Worm (Caenorhabditis elegans) whole organism, L4 larva: ENCODE measurements around the gene M02B1.4.
A peak's percentile ranks its signal among the peaks of the same experiment; 100 is the strongest.

Experiments used
- F10B5.3 ChIP-seq: sonication (generic microtip); optimal IDR thresholded peaks from 2 replicates; lab custom pipeline; 2016; ENCODE audit warnings: mild to moderate bottlenecking, missing genetic modification characterization, missing compliant biosample characterization
- F49E8.2 ChIP-seq: sonication (generic microtip); optimal IDR thresholded peaks from 2 replicates; lab custom pipeline; 2016; ENCODE audit warnings: missing compliant biosample characterization, mild to moderate bottlenecking, missing genetic modification characterization, borderline replicate concordance
- T20F7.1 ChIP-seq: fragments of 200-800 bp; sonication (Bioruptor generic); optimal IDR thresholded peaks from 2 replicates; lab custom pipeline; 2018; ENCODE audit warnings: mild to moderate bottlenecking, missing genetic modification characterization, missing compliant biosample characterization
- Y48G9A.11 ChIP-seq: fragments of 200-800 bp; sonication (Bioruptor generic); IDR thresholded peaks from 2 replicates; pipeline ENCODE4 v1.3.6; 2022; ENCODE audit warnings: missing genetic modification reagents, missing genetic modification characterization, missing compliant biosample characterization
- Y5F2A.4 ChIP-seq: fragments of 200-800 bp; sonication (Bioruptor generic); optimal IDR thresholded peaks from 2 replicates; lab custom pipeline; 2018; ENCODE audit warnings: mild to moderate bottlenecking, missing genetic modification characterization, missing compliant biosample characterization
- ZK337.2 ChIP-seq: fragments of 200-800 bp; sonication (Bioruptor generic); IDR thresholded peaks from 2 replicates; pipeline ENCODE4 v1.3.6; 2022; ENCODE audit warnings: missing genetic modification reagents, missing genetic modification characterization, missing compliant biosample characterization
- aly-2 ChIP-seq: sonication (generic microtip); optimal IDR thresholded peaks from 2 replicates; lab custom pipeline; 2018; ENCODE audit warnings: missing biosample characterization, missing genetic modification characterization
- ama-1 ChIP-seq: fragments of 150-350 bp; optimal IDR thresholded peaks from 2 replicates; lab custom pipeline; 2014; ENCODE audit warnings: inconsistent platforms, mixed read lengths
- ceh-32 ChIP-seq: sonication (generic microtip); optimal IDR thresholded peaks from 2 replicates; lab custom pipeline; 2016; ENCODE audit warnings: mild to moderate bottlenecking, missing genetic modification characterization, missing compliant biosample characterization; ENCODE audit not compliant: poor library complexity
- ceh-62 ChIP-seq: sonication (generic microtip); optimal IDR thresholded peaks from 2 replicates; lab custom pipeline; 2017; ENCODE audit warnings: missing biosample characterization, missing genetic modification characterization
- cey-2 ChIP-seq: sonication (generic microtip); optimal IDR thresholded peaks from 3 replicates; lab custom pipeline; 2017; ENCODE audit warnings: missing genetic modification characterization, mild to moderate bottlenecking, missing compliant biosample characterization, antibody characterized with exemption, borderline replicate concordance; ENCODE audit not compliant: insufficient read depth
- ctbp-1 ChIP-seq: fragments of 200-800 bp; sonication (Bioruptor generic); IDR thresholded peaks from 2 replicates; pipeline ENCODE4 v1.3.6; 2022; ENCODE audit warnings: missing genetic modification reagents, missing genetic modification characterization, missing compliant biosample characterization
- dmd-6 ChIP-seq: fragments of 200-800 bp; sonication (Bioruptor generic); IDR thresholded peaks from 2 replicates; pipeline ENCODE4 v1.3.6; 2022; ENCODE audit warnings: missing genetic modification reagents, missing genetic modification characterization, missing compliant biosample characterization
- dmd-8 ChIP-seq: fragments of 200-800 bp; sonication (Bioruptor generic); IDR thresholded peaks from 2 replicates; pipeline ENCODE4 v1.3.6; 2022; ENCODE audit warnings: missing genetic modification characterization, missing compliant biosample characterization
- dmd-9 ChIP-seq: fragments of 200-800 bp; sonication (Bioruptor generic); IDR thresholded peaks from 2 replicates; pipeline ENCODE4 v1.3.6; 2022; ENCODE audit warnings: missing genetic modification reagents, missing genetic modification characterization, missing compliant biosample characterization
- dpl-1 ChIP-seq: fragments of 150-350 bp; optimal IDR thresholded peaks from 2 replicates; lab custom pipeline; 2014; ENCODE audit warnings: missing biosample characterization, missing genetic modification reagents, missing genetic modification characterization
- duxl-1 ChIP-seq: sonication (generic microtip); optimal IDR thresholded peaks from 2 replicates; lab custom pipeline; 2016; ENCODE audit warnings: mild to moderate bottlenecking, missing genetic modification characterization, moderate library complexity, missing compliant biosample characterization; ENCODE audit not compliant: poor library complexity
- egl-27 ChIP-seq: sonication (generic microtip); optimal IDR thresholded peaks from 3 replicates; lab custom pipeline; 2017; ENCODE audit warnings: missing biosample characterization, missing genetic modification reagents, missing genetic modification characterization
- gei-8 ChIP-seq: fragments of 200-800 bp; sonication (Bioruptor generic); optimal IDR thresholded peaks from 2 replicates; lab custom pipeline; 2018; ENCODE audit warnings: mild to moderate bottlenecking, missing genetic modification characterization, missing compliant biosample characterization
- hmg-1.1 ChIP-seq: fragments of 200-800 bp; sonication (Bioruptor generic); IDR thresholded peaks from 2 replicates; pipeline ENCODE4 v1.3.6; 2022; ENCODE audit warnings: missing genetic modification reagents, missing genetic modification characterization, missing compliant biosample characterization
- lim-7 ChIP-seq: fragments of 200-800 bp; sonication (Bioruptor generic); IDR thresholded peaks from 2 replicates; pipeline ENCODE4 v1.3.6; 2022; ENCODE audit warnings: missing genetic modification characterization, missing compliant biosample characterization
- lin-15B ChIP-seq: fragments of 150-350 bp; sonication (generic microtip); optimal IDR thresholded peaks from 3 replicates; lab custom pipeline; 2014; ENCODE audit warnings: missing biosample characterization, missing genetic modification characterization
- lin-39 ChIP-seq: fragments of 150-350 bp; optimal IDR thresholded peaks from 2 replicates; lab custom pipeline; 2014; ENCODE audit warnings: missing biosample characterization, missing genetic modification reagents, missing genetic modification characterization
- madf-9 ChIP-seq: fragments of 200-800 bp; sonication (Bioruptor generic); conservative IDR thresholded peaks from 2 replicates; pipeline ENCODE4 v1.3.6; 2022; ENCODE audit warnings: missing genetic modification reagents, missing genetic modification characterization, missing compliant biosample characterization
- mep-1 ChIP-seq: fragments of 150-350 bp; sonication (generic microtip); optimal IDR thresholded peaks from 3 replicates; lab custom pipeline; 2014; ENCODE audit warnings: missing biosample characterization, missing genetic modification characterization
- mes-2 ChIP-seq: sonication (generic microtip); optimal IDR thresholded peaks from 2 replicates; lab custom pipeline; 2016; ENCODE audit warnings: missing genotype, mild to moderate bottlenecking, missing genetic modification characterization, missing compliant biosample characterization; ENCODE audit not compliant: poor library complexity, severe bottlenecking
- mxl-3 ChIP-seq: fragments of 200-800 bp; sonication (Bioruptor generic); optimal IDR thresholded peaks from 2 replicates; lab custom pipeline; 2018; ENCODE audit warnings: mild to moderate bottlenecking, missing genetic modification characterization, missing compliant biosample characterization
- nhr-11 ChIP-seq: fragments of 150-350 bp; optimal IDR thresholded peaks from 2 replicates; lab custom pipeline; 2014; ENCODE audit warnings: missing biosample characterization, missing genetic modification characterization
- nhr-25 ChIP-seq: sonication (generic microtip); optimal IDR thresholded peaks from 2 replicates; lab custom pipeline; 2017; ENCODE audit warnings: missing genetic modification characterization, mild to moderate bottlenecking, missing compliant biosample characterization, antibody characterized with exemption, moderate library complexity, borderline replicate concordance; ENCODE audit not compliant: insufficient read depth
- nhr-77 ChIP-seq: fragments of 150-350 bp; optimal IDR thresholded peaks from 2 replicates; lab custom pipeline; 2014; ENCODE audit warnings: missing biosample characterization, missing genetic modification characterization
- pha-4 ChIP-seq, 2 experiments: fragments of 150-350 bp in 1 of 2; fragments of 200-800 bp in 1 of 2; sonication (Bioruptor generic) in 1 of 2; IDR thresholded peaks in 1 of 2; optimal IDR thresholded peaks in 1 of 2; 2 replicates each; pipeline versions ENCODE4 v1.3.6 to Lab custom; 2014 to 2022; ENCODE audit warnings: missing genetic modification characterization in 2 of 2, missing genetic modification reagents in 2 of 2, missing biosample characterization in 1 of 2, missing compliant biosample characterization in 1 of 2
- set-16 ChIP-seq: fragments of 200-800 bp; sonication (Bioruptor generic); IDR thresholded peaks from 2 replicates; pipeline ENCODE4 v1.3.6; 2022; ENCODE audit warnings: missing genetic modification reagents, missing genetic modification characterization, missing compliant biosample characterization
- snpc-1.2 ChIP-seq: fragments of 200-800 bp; sonication (Bioruptor generic); IDR thresholded peaks from 2 replicates; pipeline ENCODE4 v1.3.6; 2022; ENCODE audit warnings: missing genetic modification reagents, missing genetic modification characterization, missing compliant biosample characterization
- spr-3 ChIP-seq: fragments of 200-800 bp; sonication (Bioruptor generic); optimal IDR thresholded peaks from 2 replicates; lab custom pipeline; 2018; ENCODE audit warnings: mild to moderate bottlenecking, missing genetic modification characterization, missing compliant biosample characterization
- tra-1 ChIP-seq: fragments of 200-800 bp; sonication (Bioruptor generic); IDR thresholded peaks from 2 replicates; pipeline ENCODE4 v1.3.6; 2022; ENCODE audit warnings: missing genetic modification reagents, missing genetic modification characterization, missing compliant biosample characterization
- unc-130 ChIP-seq: sonication (generic microtip); optimal IDR thresholded peaks from 2 replicates; lab custom pipeline; 2016; ENCODE audit warnings: missing genetic modification reagents, missing genetic modification characterization, missing compliant biosample characterization
- unc-39 ChIP-seq: sonication (generic microtip); optimal IDR thresholded peaks from 2 replicates; lab custom pipeline; 2017; ENCODE audit warnings: missing biosample characterization, missing genetic modification characterization
- unc-62 ChIP-seq, 3 experiments: fragments of 150-350 bp in 1 of 3; sonication (generic microtip); optimal IDR thresholded peaks in 2 of 3; peaks in 1 of 3; 1 replicate in 1 of 3; 2 replicates in 2 of 3; lab custom pipeline; 2014 to 2017; ENCODE audit warnings: missing biosample characterization in 3 of 3, missing genetic modification characterization in 3 of 3, missing genetic modification reagents in 3 of 3, missing genotype in 1 of 3
- vab-7 ChIP-seq: fragments of 200-800 bp; sonication (Bioruptor generic); IDR thresholded peaks from 2 replicates; pipeline ENCODE4 v1.3.6; 2022; ENCODE audit warnings: missing genetic modification reagents, missing genetic modification characterization, missing compliant biosample characterization
- zag-1 ChIP-seq: fragments of 150-350 bp; optimal IDR thresholded peaks from 2 replicates; lab custom pipeline; 2014; ENCODE audit warnings: missing biosample characterization, missing genetic modification characterization
- zfp-3 ChIP-seq: fragments of 200-800 bp; sonication (Bioruptor generic); conservative IDR thresholded peaks from 2 replicates; pipeline ENCODE4 v1.3.6; 2022; ENCODE audit warnings: missing genetic modification reagents, missing genetic modification characterization, missing compliant biosample characterization

The M02B1.4 gene

ce11 chrIV:12813822-12814221 is 11.3 kb downstream of the M02B1.4 start:
- no peak for TF ChIP-seq dpl-1 (GFP tag; lab: Kevin White, UChicago)
- TF ChIP-seq dmd-6: no peak
- no peak for TF ChIP-seq F10B5.3 (tag; lab: Kevin White, UChicago)
- no peak for TF ChIP-seq set-16 (GFP tag; lab: Robert Waterston, UW)
- TF ChIP-seq snpc-1.2 (GFP tag; lab: Robert Waterston, UW): no peak
- TF ChIP-seq duxl-1 (tag; lab: Kevin White, UChicago): no peak
- no peak for TF ChIP-seq ceh-62
- TF ChIP-seq Y48G9A.11: no peak
- TF ChIP-seq ZK337.2 (GFP tag; lab: Robert Waterston, UW): no peak
- TF ChIP-seq gei-8 (GFP tag; lab: Kevin White, UChicago): no peak
- no peak for TF ChIP-seq zag-1

- TF ChIP-seq cey-2 (tag; lab: Kevin White, UChicago) (no peak), unc-62 (GFP tag; optimal IDR thresholded peaks at IDR 0.05 in 1 of 2; lab: Kevin White, UChicago) (peak in 1 of 2 experiments; percentile 90), unc-62 (tag; optimal IDR thresholded peaks at IDR 0.05; lab: Kevin White, UChicago) (no peak), F49E8.2 (tag; lab: Kevin White, UChicago) (no peak), madf-9 (GFP tag; lab: Robert Waterston, UW) (no peak)
These were observed 13.6 kb downstream of the M02B1.4 start for ce11 chrIV:12811554-12811953.

- peak; percentile 49; the same call in 1 of the 2 replicates for TF ChIP-seq snpc-1.2 (GFP tag; lab: Robert Waterston, UW)
- no peak for TF ChIP-seq mxl-3 (GFP tag; lab: Kevin White, UChicago)
- no peak for TF ChIP-seq tra-1 (GFP tag; lab: Robert Waterston, UW)
- TF ChIP-seq spr-3 (GFP tag; lab: Kevin White, UChicago): no peak
- TF ChIP-seq lim-7 (GFP tag; lab: Robert Waterston, UW): no peak
- no peak for TF ChIP-seq ctbp-1
- TF ChIP-seq ama-1 (lab: Kevin White, UChicago): no peak
- no peak for TF ChIP-seq unc-39 (tag; lab: Kevin White, UChicago)
- TF ChIP-seq F49E8.2 (tag; lab: Kevin White, UChicago): peak; percentile 2
- TF ChIP-seq T20F7.1 (GFP tag; lab: Kevin White, UChicago): no peak
- TF ChIP-seq, all 104 proteins: peak for 2
These were observed 19.5 kb downstream of the M02B1.4 start, which contains the start of gene F07C6.4 for ce11 chrIV:12805595-12805994. Gene F07C6.4, plus strand, starts transcription at chrIV:12805924.

- TF ChIP-seq lin-15B (tag; lab: Kevin White, UChicago) (no peak), dmd-8 (GFP tag; lab: Robert Waterston, UW) (no peak), mep-1 (tag; lab: Kevin White, UChicago) (no peak), nhr-25 (tag; lab: Kevin White, UChicago) (peak; percentile 8), mes-2 (tag; lab: Kevin White, UChicago) (peak; percentile 22), unc-62 (GFP tag; optimal IDR thresholded peaks at IDR 0.05 in 1 of 2; lab: Kevin White, UChicago) (no peak), unc-62 (tag; optimal IDR thresholded peaks at IDR 0.05; lab: Kevin White, UChicago) (no peak)
- TF ChIP-seq, all 104 proteins: peak for 2
These were observed 28.3 kb downstream of the M02B1.4 start for ce11 chrIV:12796811-12797210.

ce11 chrIV:12795371-12795936 is 29.7 kb downstream of the M02B1.4 start:
- TF ChIP-seq nhr-11 (tag; lab: Kevin White, UChicago): no peak
- TF ChIP-seq dmd-9: no peak
- TF ChIP-seq ceh-32: no peak
- TF ChIP-seq Y5F2A.4: no peak
- no peak for TF ChIP-seq egl-27 (tag; lab: Kevin White, UChicago)
- TF ChIP-seq zfp-3 (GFP tag; lab: Robert Waterston, UW): no peak
- no peak for TF ChIP-seq dmd-8 (GFP tag; lab: Robert Waterston, UW)
- no peak for TF ChIP-seq vab-7 (GFP tag; lab: Robert Waterston, UW)
- TF ChIP-seq pha-4 (GFP tag; IDR thresholded peaks at IDR 0.05; lab: Robert Waterston, UW): no peak
- TF ChIP-seq pha-4 (tag; optimal IDR thresholded peaks at IDR 0.05; lab: Kevin White, UChicago): no peak
- TF ChIP-seq dpl-1 (GFP tag; lab: Kevin White, UChicago): no peak
- TF ChIP-seq nhr-77 (tag; lab: Kevin White, UChicago): no peak
- TF ChIP-seq hmg-1.1 (GFP tag; lab: Robert Waterston, UW): no peak
- TF ChIP-seq unc-130 (GFP tag; lab: Kevin White, UChicago): no peak
- no peak for TF ChIP-seq zag-1
- TF ChIP-seq lin-39: no peak
- TF ChIP-seq aly-2 (tag; lab: Kevin White, UChicago): no peak
